Worm (Caenorhabditis elegans) whole organism, L4 larva: ENCODE data around the gene C52B9.10.

Experiments used
- egl-27 ChIP-seq: sonication (generic microtip); optimal IDR thresholded peaks from 3 replicates; lab custom pipeline; 2017; ENCODE audit warnings: missing biosample characterization, missing genetic modification reagents, missing genetic modification characterization
- mep-1 ChIP-seq: fragments of 150-350 bp; sonication (generic microtip); optimal IDR thresholded peaks from 3 replicates; lab custom pipeline; 2014; ENCODE audit warnings: missing biosample characterization, missing genetic modification characterization
- nhr-237 ChIP-seq: sonication (generic microtip); optimal IDR thresholded peaks from 2 replicates; lab custom pipeline; 2017; ENCODE audit warnings: missing biosample characterization, missing genetic modification characterization
- nhr-28 ChIP-seq: fragments of 150-350 bp; optimal IDR thresholded peaks from 2 replicates; lab custom pipeline; 2014; ENCODE audit warnings: missing biosample characterization, missing genetic modification characterization
- php-3 ChIP-seq: fragments of 200-800 bp; sonication (Bioruptor generic); IDR thresholded peaks from 2 replicates; pipeline ENCODE4 v1.3.6; 2022; ENCODE audit warnings: missing genetic modification reagents, missing genetic modification characterization, missing compliant biosample characterization
- snpc-4 ChIP-seq: fragments of 150-350 bp; optimal IDR thresholded peaks from 2 replicates; lab custom pipeline; 2014; ENCODE audit warnings: missing biosample characterization, missing genetic modification characterization
- unc-39 ChIP-seq: sonication (generic microtip); optimal IDR thresholded peaks from 2 replicates; lab custom pipeline; 2017; ENCODE audit warnings: missing biosample characterization, missing genetic modification characterization

DNA sequence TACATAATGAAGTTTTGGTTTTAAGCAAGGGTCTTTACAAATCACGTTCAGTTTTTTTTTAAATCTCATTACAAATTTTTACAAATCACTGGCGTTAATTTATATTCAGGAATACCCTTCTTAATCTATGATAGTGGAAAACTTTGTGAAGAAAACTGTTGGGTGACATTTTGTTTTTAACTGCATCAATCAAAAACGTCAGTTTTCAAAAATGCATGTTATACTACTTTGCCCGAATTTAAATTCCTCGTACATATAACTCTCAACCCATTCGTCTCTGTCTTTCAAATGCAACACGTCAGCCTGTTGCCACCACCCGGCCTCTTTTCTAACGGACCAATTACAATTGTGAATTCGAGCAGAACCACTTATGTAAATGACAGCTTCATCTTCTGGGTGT lies 24.8 kb upstream of the C52B9.10 start, which contains the start of gene hlh-13:
- TF ChIP-seq nhr-28 (tag; lab: Kevin White, UChicago) (no peak), unc-39 (tag; lab: Kevin White, UChicago) (no peak), snpc-4 (tag; lab: Kevin White, UChicago) (no peak), php-3 (GFP tag; lab: Robert Waterston, UW) (no peak), nhr-237 (no peak), egl-27 (no peak), mep-1 (tag; lab: Kevin White, UChicago) (no peak)
